Worm (Caenorhabditis elegans): ENCODE results near the gene srg-67.

DNA sequence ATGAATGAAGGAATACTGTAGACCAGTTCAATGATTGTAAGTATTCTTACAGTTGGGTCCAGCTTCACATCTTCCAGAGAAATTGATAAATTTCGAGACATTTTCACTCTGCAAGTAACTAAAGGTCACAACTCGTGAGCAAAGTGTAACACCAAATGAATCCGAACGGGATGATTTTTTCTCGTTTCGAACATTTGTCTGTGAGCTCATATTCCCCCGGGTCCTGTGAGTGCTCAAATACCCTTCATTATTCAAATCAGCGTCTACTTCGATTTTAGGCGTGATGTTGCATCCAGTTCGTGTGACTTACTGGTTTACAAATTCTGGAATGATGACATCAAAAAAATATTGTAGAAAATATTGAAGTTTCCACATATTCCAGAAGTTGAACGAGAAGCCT lies 2.5 kb upstream of the srg-67 start, which contains the start of gene srg-68:
- TF ChIP-seq snpc-3.4 (tag; optimal IDR thresholded peaks at IDR 0.05) (no peak), zim-3 (tag; optimal IDR thresholded peaks at IDR 0.05) (no peak), tbx-9 (tag; optimal IDR thresholded peaks at IDR 0.05; ENCODE audit: borderline replicate concordance) (no peak), F49E8.2 (tag; optimal IDR thresholded peaks at IDR 0.05; ENCODE audit: insufficient read depth) (no peak), Y56A3A.18 (GFP tag; IDR thresholded peaks at IDR 0.05) (no peak), ekl-4 (GFP tag; IDR thresholded peaks at IDR 0.05) (no peak), snpc-4 (GFP tag; optimal IDR thresholded peaks at IDR 0.05) (no peak), snpc-4 (tag; optimal IDR thresholded peaks at IDR 0.05) (no peak), unc-130 (GFP tag; optimal IDR thresholded peaks at IDR 0.05) (no peak), ztf-22 (GFP tag; optimal IDR thresholded peaks at IDR 0.05) (no peak), Y67H2A.10 (GFP tag; conservative IDR thresholded peaks at IDR 0.05) (no peak)

Data from whole organism, young adult.